Worm (Caenorhabditis elegans) whole organism, late embryonic: ENCODE results near the gene ZK380.6.

ENCODE experiments used
- C08G9.2 ChIP-seq: sonication (generic microtip); optimal IDR thresholded peaks from 2 replicates; lab custom pipeline; 2016; ENCODE audit warnings: mild to moderate bottlenecking, missing genetic modification characterization, moderate library complexity, missing compliant biosample characterization
- C38D4.7 ChIP-seq: fragments of 200-800 bp; sonication (Bioruptor generic); optimal IDR thresholded peaks from 2 replicates; lab custom pipeline; 2018; ENCODE audit warnings: mild to moderate bottlenecking, missing genetic modification characterization, moderate library complexity, missing compliant biosample characterization
- K02D7.2 ChIP-seq: sonication (generic microtip); optimal IDR thresholded peaks from 2 replicates; lab custom pipeline; 2017; ENCODE audit warnings: mild to moderate bottlenecking, missing genetic modification characterization, missing compliant biosample characterization
- K09A11.1 ChIP-seq: sonication (generic microtip); optimal IDR thresholded peaks from 2 replicates; lab custom pipeline; 2017; ENCODE audit warnings: antibody characterized with exemption, mild to moderate bottlenecking, missing genetic modification characterization, missing compliant biosample characterization; ENCODE audit not compliant: insufficient read depth
- Y22D7AL.16 ChIP-seq: sonication (generic microtip); optimal IDR thresholded peaks from 2 replicates; lab custom pipeline; 2016; ENCODE audit warnings: missing genetic modification characterization, missing compliant biosample characterization
- ama-1 ChIP-seq: fragments of 150-350 bp; optimal IDR thresholded peaks from 2 replicates; lab custom pipeline; 2014
- ceh-18 ChIP-seq: sonication (generic microtip); optimal IDR thresholded peaks from 2 replicates; lab custom pipeline; 2016; ENCODE audit warnings: missing genetic modification characterization, missing compliant biosample characterization
- ceh-24 ChIP-seq: sonication (generic microtip); optimal IDR thresholded peaks from 2 replicates; lab custom pipeline; 2016; ENCODE audit warnings: mild to moderate bottlenecking, missing genetic modification characterization, missing compliant biosample characterization
- ceh-31 ChIP-seq: sonication (generic microtip); optimal IDR thresholded peaks from 2 replicates; lab custom pipeline; 2016; ENCODE audit warnings: missing genetic modification characterization, missing compliant biosample characterization
- ceh-34 ChIP-seq: sonication (generic microtip); optimal IDR thresholded peaks from 2 replicates; lab custom pipeline; 2016; ENCODE audit warnings: mild to moderate bottlenecking, missing genetic modification characterization, missing compliant biosample characterization
- ceh-45 ChIP-seq: fragments of 200-800 bp; sonication (Bioruptor generic); IDR thresholded peaks from 2 replicates; pipeline ENCODE4 v1.3.6; 2022; ENCODE audit warnings: missing genetic modification reagents, missing genetic modification characterization, missing compliant biosample characterization
- ceh-48 ChIP-seq: sonication (generic microtip); optimal IDR thresholded peaks from 2 replicates; lab custom pipeline; 2016; ENCODE audit warnings: missing genetic modification characterization, inconsistent platforms, missing compliant biosample characterization
- ceh-9 ChIP-seq: sonication (generic microtip); optimal IDR thresholded peaks from 2 replicates; lab custom pipeline; 2016; ENCODE audit warnings: mild to moderate bottlenecking, missing genetic modification characterization, inconsistent platforms, missing compliant biosample characterization
- che-1 ChIP-seq: sonication (generic microtip); optimal IDR thresholded peaks from 2 replicates; lab custom pipeline; 2016; ENCODE audit warnings: mild to moderate bottlenecking, missing genetic modification characterization, missing compliant biosample characterization
- elt-4 ChIP-seq: sonication (generic microtip); optimal IDR thresholded peaks from 2 replicates; lab custom pipeline; 2016; ENCODE audit warnings: missing genetic modification characterization, missing compliant biosample characterization
- ets-4 ChIP-seq: sonication (generic microtip); optimal IDR thresholded peaks from 2 replicates; lab custom pipeline; 2016; ENCODE audit warnings: missing genetic modification characterization, missing compliant biosample characterization
- fax-1 ChIP-seq: sonication (generic microtip); optimal IDR thresholded peaks from 2 replicates; lab custom pipeline; 2016; ENCODE audit warnings: missing genotype, missing genetic modification characterization, missing compliant biosample characterization
- fkh-10 ChIP-seq: fragments of 150-350 bp; optimal IDR thresholded peaks from 2 replicates; lab custom pipeline; 2014; ENCODE audit warnings: missing biosample characterization, missing genetic modification reagents, missing genetic modification characterization
- hlh-13 ChIP-seq: fragments of 200-800 bp; sonication (Bioruptor generic); optimal IDR thresholded peaks from 2 replicates; lab custom pipeline; 2018; ENCODE audit warnings: mild to moderate bottlenecking, missing genetic modification characterization, missing compliant biosample characterization
- hlh-6 ChIP-seq: sonication (generic microtip); optimal IDR thresholded peaks from 2 replicates; lab custom pipeline; 2016; ENCODE audit warnings: missing genotype, missing genetic modification characterization, missing compliant biosample characterization
- lin-11 ChIP-seq: fragments of 200-800 bp; sonication (Bioruptor generic); optimal IDR thresholded peaks from 2 replicates; lab custom pipeline; 2018; ENCODE audit warnings: mild to moderate bottlenecking, missing genetic modification characterization, missing compliant biosample characterization
- madf-2 ChIP-seq: sonication (generic microtip); optimal IDR thresholded peaks from 2 replicates; lab custom pipeline; 2017; ENCODE audit warnings: missing genetic modification characterization, missing compliant biosample characterization
- mec-3 ChIP-seq: sonication (generic microtip); optimal IDR thresholded peaks from 2 replicates; lab custom pipeline; 2016; ENCODE audit warnings: borderline replicate concordance, missing genetic modification characterization, missing compliant biosample characterization
- odd-2 ChIP-seq: sonication (generic microtip); optimal IDR thresholded peaks from 2 replicates; lab custom pipeline; 2017; ENCODE audit warnings: antibody characterized with exemption, mild to moderate bottlenecking, missing genetic modification characterization, missing compliant biosample characterization
- pat-9 ChIP-seq: fragments of 200-800 bp; sonication (Bioruptor generic); optimal IDR thresholded peaks from 2 replicates; lab custom pipeline; 2018; ENCODE audit warnings: mild to moderate bottlenecking, missing genetic modification characterization, moderate library complexity, missing compliant biosample characterization
- pax-1 ChIP-seq: fragments of 150-350 bp; optimal IDR thresholded peaks from 2 replicates; lab custom pipeline; 2014; ENCODE audit warnings: missing biosample characterization, missing genetic modification characterization
- pha-4 ChIP-seq: fragments of 150-350 bp; optimal IDR thresholded peaks from 2 replicates; lab custom pipeline; 2018; ENCODE audit warnings: missing biosample characterization, missing genetic modification reagents, missing genetic modification characterization
- pqm-1 ChIP-seq: sonication (generic microtip); optimal IDR thresholded peaks from 2 replicates; lab custom pipeline; 2016; ENCODE audit warnings: missing genetic modification characterization, missing compliant biosample characterization
- ref-2 ChIP-seq: sonication (generic microtip); optimal IDR thresholded peaks from 2 replicates; lab custom pipeline; 2016; ENCODE audit warnings: missing genetic modification characterization, missing compliant biosample characterization
- rnt-1 ChIP-seq: sonication (generic microtip); optimal IDR thresholded peaks from 2 replicates; lab custom pipeline; 2016; ENCODE audit warnings: missing genetic modification characterization, missing compliant biosample characterization
- sdc-2 ChIP-seq: sonication (generic microtip); optimal IDR thresholded peaks from 2 replicates; lab custom pipeline; 2016; ENCODE audit warnings: missing genotype, missing genetic modification characterization, missing compliant biosample characterization
- syd-9 ChIP-seq: sonication (generic microtip); optimal IDR thresholded peaks from 2 replicates; lab custom pipeline; 2016; ENCODE audit warnings: mild to moderate bottlenecking, missing genetic modification characterization, moderate library complexity, missing compliant biosample characterization
- unc-55 ChIP-seq: sonication (generic microtip); optimal IDR thresholded peaks from 2 replicates; lab custom pipeline; 2017; ENCODE audit warnings: missing biosample characterization, missing genetic modification reagents, missing genetic modification characterization
- unc-86 ChIP-seq: sonication (generic microtip); optimal IDR thresholded peaks from 2 replicates; lab custom pipeline; 2016; ENCODE audit warnings: missing genetic modification characterization, missing compliant biosample characterization
- zip-5 ChIP-seq: sonication (generic microtip); optimal IDR thresholded peaks from 2 replicates; lab custom pipeline; 2016; ENCODE audit warnings: missing genetic modification characterization, missing compliant biosample characterization
- ztf-16 ChIP-seq: sonication (generic microtip); optimal IDR thresholded peaks from 2 replicates; lab custom pipeline; 2017; ENCODE audit warnings: missing genetic modification characterization, missing compliant biosample characterization

ZK380.6 gene

ce11 chrX:1654146-1654545 is at the start of gene ZK380.6:
Gene ZK380.6 (plus strand): TSS chrX:1654446.
- TF ChIP-seq sdc-2 (tag; lab: Kevin White, UChicago) (peak; percentile 19), ceh-31 (tag; lab: Kevin White, UChicago) (no peak), ceh-45 (GFP tag; lab: Robert Waterston, UW) (0 out of 2 replicates have a peak, but pooled peaks have one; percentile 11), fax-1 (tag; lab: Kevin White, UChicago) (no peak), ceh-24 (tag; lab: Kevin White, UChicago) (no peak)

ce11 chrX:1604606-1605005 is 49.6 kb upstream of the ZK380.6 start, which contains the start of gene H11E01.3:
Gene H11E01.3 (plus strand): TSS chrX:1604906.
- TF ChIP-seq rnt-1 (tag; lab: Kevin White, UChicago) (no peak), K09A11.1 (tag; lab: Kevin White, UChicago) (no peak), ztf-16 (tag; lab: Kevin White, UChicago) (no peak), che-1 (tag; lab: Kevin White, UChicago) (no peak), ceh-9 (no peak), odd-2 (no peak), zip-5 (tag; lab: Kevin White, UChicago) (no peak), unc-55 (GFP tag; lab: Kevin White, UChicago) (no peak), C08G9.2 (tag; lab: Kevin White, UChicago) (no peak)

ce11 chrX:1612948-1613347 is 41.3 kb upstream of the ZK380.6 start:
- TF ChIP-seq ama-1 (lab: Kevin White, UChicago): no peak
- no peak for TF ChIP-seq ceh-18 (tag; lab: Kevin White, UChicago)
- no peak for TF ChIP-seq fkh-10 (GFP tag; lab: Kevin White, UChicago)
- TF ChIP-seq hlh-6 (tag; lab: Kevin White, UChicago): no peak
- TF ChIP-seq mec-3 (tag; lab: Kevin White, UChicago): no peak
- no peak for TF ChIP-seq madf-2 (tag; lab: Kevin White, UChicago)
- TF ChIP-seq zip-5 (tag; lab: Kevin White, UChicago): no peak
- no peak for TF ChIP-seq C38D4.7 (GFP tag; lab: Kevin White, UChicago)
- TF ChIP-seq syd-9: no peak
- no peak for TF ChIP-seq ets-4 (tag; lab: Kevin White, UChicago)
- no peak for TF ChIP-seq K02D7.2 (tag; lab: Kevin White, UChicago)
- no peak for TF ChIP-seq elt-4
- no peak for TF ChIP-seq unc-86 (tag; lab: Kevin White, UChicago)
- no peak for TF ChIP-seq lin-11 (tag; lab: Kevin White, UChicago)
- TF ChIP-seq pat-9: no peak
- no peak for TF ChIP-seq ref-2 (tag; lab: Kevin White, UChicago)
- TF ChIP-seq unc-55 (GFP tag; lab: Kevin White, UChicago): no peak
- TF ChIP-seq pax-1 (tag; lab: Kevin White, UChicago): no peak
- TF ChIP-seq pha-4 (tag; lab: Kevin White, UChicago): no peak
- TF ChIP-seq ceh-34: no peak

DNA sequence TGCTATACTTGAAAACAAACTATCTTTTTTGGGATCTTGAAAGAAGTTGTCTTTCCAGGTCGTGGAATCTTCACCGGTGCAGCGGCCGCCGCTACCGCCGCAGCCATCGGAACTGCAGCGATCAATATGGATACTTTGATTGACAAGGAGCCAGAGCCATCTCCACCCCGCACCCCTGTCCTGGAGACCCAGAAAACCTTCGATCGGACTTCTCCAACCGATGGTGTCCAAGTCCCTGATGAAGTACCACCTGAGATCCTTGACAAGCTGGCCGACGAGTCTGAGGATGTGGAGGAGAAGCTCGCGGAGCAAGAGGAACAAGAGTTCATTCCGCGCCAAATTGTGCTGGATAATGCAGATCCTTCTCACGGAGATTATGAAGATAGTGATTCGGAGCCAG is 40.4 kb upstream of the ZK380.6 start:
- TF ChIP-seq pqm-1 (tag; lab: Kevin White, UChicago) (no peak), zip-5 (tag; lab: Kevin White, UChicago) (no peak), fkh-10 (GFP tag; lab: Kevin White, UChicago) (no peak), hlh-6 (tag; lab: Kevin White, UChicago) (no peak), lin-11 (tag; lab: Kevin White, UChicago) (no peak), hlh-13 (no peak), ceh-48 (tag; lab: Kevin White, UChicago) (no peak), Y22D7AL.16 (tag; lab: Kevin White, UChicago) (no peak)
